Fruit fly (Drosophila melanogaster) whole organism, wandering third instar larva: Measurements from ENCODE around the gene CG4073.
A peak's percentile ranks its signal among the peaks of the same experiment; 100 is the strongest.

Source experiments
- Hnf4 ChIP-seq: fragments of 200-800 bp; sonication (Bioruptor generic); optimal IDR thresholded peaks from 2 replicates; lab custom pipeline; 2016; ENCODE audit warnings: missing biosample characterization, mild to moderate bottlenecking, missing genetic modification characterization
- Jra ChIP-seq: sonication (Bioruptor generic); optimal IDR thresholded peaks from 2 replicates; lab custom pipeline; 2016; ENCODE audit warnings: missing biosample characterization, missing genetic modification characterization
- Sp1 ChIP-seq: fragments of 200-800 bp; sonication (Bioruptor generic); optimal IDR thresholded peaks from 3 replicates; lab custom pipeline; 2019; ENCODE audit warnings: missing biosample characterization, mild to moderate bottlenecking, missing genetic modification characterization, moderate library complexity
- ey ChIP-seq: fragments of 200-800 bp; sonication (Bioruptor generic); optimal IDR thresholded peaks from 2 replicates; lab custom pipeline; 2016; ENCODE audit warnings: missing biosample characterization, missing genetic modification characterization

The CG4073 gene

DNA sequence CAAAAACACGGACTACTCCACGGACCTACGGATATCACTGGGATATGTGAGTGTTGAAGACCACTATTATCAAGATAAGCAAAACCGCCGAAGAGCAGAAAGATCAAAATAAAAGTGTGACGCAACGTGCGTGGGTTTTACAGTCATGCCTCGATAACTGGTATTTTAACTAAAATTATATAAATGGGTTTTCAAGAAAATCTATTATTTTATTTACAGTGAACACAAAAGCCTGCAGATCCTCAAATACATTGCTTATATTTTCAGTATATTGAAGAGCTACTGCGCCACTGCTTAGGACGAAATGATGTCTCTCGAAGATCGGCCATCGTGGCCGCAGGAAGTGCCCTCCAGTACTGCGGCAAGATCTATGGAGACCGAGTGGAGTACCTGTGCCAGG, 47.4 kb downstream of the CG4073 start:
- no peak for TF ChIP-seq Jra (GFP tag; lab: Kevin White, UChicago)
- no peak for TF ChIP-seq Sp1
- TF ChIP-seq ey (GFP tag; lab: Kevin White, UChicago) = peak; percentile 12
- TF ChIP-seq Hnf4 (GFP tag; lab: Kevin White, UChicago) = no peak
- TF ChIP-seq, all 38 proteins: peak for 1
